Worm (Caenorhabditis elegans): ENCODE data around the gene pph-1.

pph-1 gene

DNA sequence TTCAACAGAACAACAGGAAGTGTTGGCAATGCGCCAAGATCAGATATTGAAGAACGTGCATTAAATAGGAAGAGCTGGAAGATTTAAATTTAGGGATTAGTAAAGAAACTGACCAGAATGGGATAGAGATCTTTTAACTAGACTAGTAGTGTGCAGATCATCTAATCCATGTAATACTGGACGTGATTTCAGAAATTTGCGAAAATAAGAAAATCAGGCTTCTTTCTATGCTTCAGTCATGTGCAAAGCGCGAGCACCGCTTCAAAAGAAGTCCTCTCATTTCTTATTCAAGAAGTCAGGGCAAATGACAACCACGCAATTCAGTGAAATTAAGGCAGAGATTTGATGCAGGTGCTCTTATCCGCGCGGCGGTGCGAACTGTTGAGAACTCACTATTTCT is 15.7 kb downstream of the pph-1 start (continued):
- no peak for TF ChIP-seq C06A6.2 (GFP tag; conservative IDR thresholded peaks at IDR 0.05)
- TF ChIP-seq B0019.2 (GFP tag; conservative IDR thresholded peaks at IDR 0.05), result no peak

DNA sequence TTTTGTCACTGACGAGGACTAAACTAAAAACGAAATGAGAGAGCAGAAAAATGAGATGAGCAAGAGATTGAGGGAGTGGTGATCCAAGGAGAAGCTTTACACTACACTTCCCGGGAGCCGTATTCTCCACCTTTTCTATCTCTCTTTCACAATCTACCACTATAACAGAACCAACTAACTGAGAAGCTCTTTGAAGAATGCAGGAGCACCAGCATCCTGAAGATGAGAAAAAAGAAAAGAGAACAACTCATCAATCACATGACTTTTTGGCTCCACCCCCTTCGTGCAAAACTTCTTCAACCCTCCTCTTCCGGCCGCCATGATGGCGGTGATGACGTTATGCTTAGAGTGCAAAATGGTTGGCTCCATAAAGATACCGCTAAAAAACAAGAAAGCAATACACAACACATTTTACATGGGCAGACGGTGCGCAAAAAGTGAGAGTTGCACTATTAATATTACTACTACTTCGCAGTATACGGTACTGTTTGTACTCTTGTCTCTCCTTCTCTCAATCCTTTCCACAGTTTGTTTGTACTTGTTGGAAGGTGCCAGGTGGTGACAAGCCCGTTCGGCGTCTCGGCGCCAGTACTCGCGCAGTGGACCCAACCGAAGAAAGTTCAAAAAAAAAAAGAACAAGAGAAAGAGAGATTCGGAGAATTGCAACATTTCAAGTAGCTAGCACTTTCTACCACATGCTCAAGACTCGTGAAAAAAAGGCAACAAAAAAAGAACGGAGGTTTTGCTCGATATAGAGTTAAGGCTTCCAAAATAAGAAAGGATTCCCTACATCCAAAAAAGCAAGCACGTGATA is 16.9 kb downstream of the pph-1 start:
- TF ChIP-seq F23B12.7 (tag; optimal IDR thresholded peaks at IDR 0.05; ENCODE audit: insufficient read depth) (no peak), F10E7.11 (tag; optimal IDR thresholded peaks at IDR 0.05) (no peak), cebp-1 (GFP tag; IDR thresholded peaks at IDR 0.05) (no peak), cebp-1 (tag; optimal IDR thresholded peaks at IDR 0.05) (peak; percentile 29), egrh-3 (GFP tag; IDR thresholded peaks at IDR 0.05) (no peak), madf-6 (GFP tag; IDR thresholded peaks at IDR 0.05) (no peak), rcor-1 (GFP tag; IDR thresholded peaks at IDR 0.05) (0 out of 2 replicates have a peak, but pooled peaks have one; percentile 14), ama-1 (optimal IDR thresholded peaks at IDR 0.05) (peak; percentile 38), ama-1 (GFP tag; optimal IDR thresholded peaks at IDR 0.05) (no peak), lsl-1 (GFP tag; optimal IDR thresholded peaks at IDR 0.05) (no peak), tbx-9 (tag; optimal IDR thresholded peaks at IDR 0.05; ENCODE audit: borderline replicate concordance) (no peak), D2030.7 (GFP tag; IDR thresholded peaks at IDR 0.05) (no peak), sptf-2 (GFP tag; optimal IDR thresholded peaks at IDR 0.05) (no peak), tlf-1 (GFP tag; optimal IDR thresholded peaks at IDR 0.05) (no peak), T26A5.8 (tag; optimal IDR thresholded peaks at IDR 0.05) (no peak), fkh-3 (tag; optimal IDR thresholded peaks at IDR 0.05) (no peak), F55B11.4 (tag; optimal IDR thresholded peaks at IDR 0.05; ENCODE audit: borderline replicate concordance, insufficient read depth) (no peak), attf-6 (GFP tag; IDR thresholded peaks at IDR 0.05) (no peak), mel-28 (tag; optimal IDR thresholded peaks at IDR 0.05; ENCODE audit: borderline replicate concordance) (no peak), hmg-20 (GFP tag; IDR thresholded peaks at IDR 0.05) (no peak), dpl-1 (GFP tag; optimal IDR thresholded peaks at IDR 0.05) (no peak), egl-18 (GFP tag; IDR thresholded peaks at IDR 0.05) (no peak), nhr-90 (tag; optimal IDR thresholded peaks at IDR 0.05) (no peak), ceh-40 (GFP tag; IDR thresholded peaks at IDR 0.05) (no peak), ceh-27 (GFP tag; optimal IDR thresholded peaks at IDR 0.05) (no peak), snpc-1.3 (tag; optimal IDR thresholded peaks at IDR 0.05; ENCODE audit: insufficient read depth) (no peak), nhr-120 (GFP tag; IDR thresholded peaks at IDR 0.05) (no peak), F49E8.2 (tag; optimal IDR thresholded peaks at IDR 0.05; ENCODE audit: insufficient read depth) (no peak), gei-17 (GFP tag; optimal IDR thresholded peaks at IDR 0.05) (no peak), mcd-1 (GFP tag; IDR thresholded peaks at IDR 0.05) (no peak), efl-1 (GFP tag; optimal IDR thresholded peaks at IDR 0.05) (no peak), K12H6.12 (tag; optimal IDR thresholded peaks at IDR 0.05) (peak; percentile 39), B0261.1 (tag; optimal IDR thresholded peaks at IDR 0.05) (no peak), somi-1 (GFP tag; optimal IDR thresholded peaks at IDR 0.05) (peak; percentile 49), ztf-25 (GFP tag; IDR thresholded peaks at IDR 0.05) (no peak), hlh-12 (tag; optimal IDR thresholded peaks at IDR 0.05) (no peak), lag-1 (GFP tag; IDR thresholded peaks at IDR 0.05) (no peak), pbrm-1 (GFP tag; IDR thresholded peaks at IDR 0.05) (no peak), B0019.2 (GFP tag; conservative IDR thresholded peaks at IDR 0.05) (no peak), F22D6.2 (tag; optimal IDR thresholded peaks at IDR 0.05) (no peak)
